Worm (Caenorhabditis elegans) whole organism, L3 larva: ENCODE data around the gene txt-3.

Source experiments
- R02D3.7 ChIP-seq: fragments of 150-350 bp; optimal IDR thresholded peaks from 2 replicates; lab custom pipeline; 2014; ENCODE audit warnings: missing biosample characterization, missing genetic modification characterization
- ZK546.5 ChIP-seq: sonication (generic microtip); optimal IDR thresholded peaks from 2 replicates; lab custom pipeline; 2017; ENCODE audit warnings: missing biosample characterization, missing genetic modification characterization
- aly-2 ChIP-seq: fragments of 150-350 bp; optimal IDR thresholded peaks from 2 replicates; lab custom pipeline; 2014; ENCODE audit warnings: missing biosample characterization, missing genetic modification characterization
- ama-1 ChIP-seq: fragments of 150-350 bp; optimal IDR thresholded peaks from 2 replicates; lab custom pipeline; 2018
- ceh-16 ChIP-seq: sonication (generic microtip); optimal IDR thresholded peaks from 2 replicates; lab custom pipeline; 2017; ENCODE audit warnings: missing biosample characterization, missing genetic modification characterization
- ceh-28 ChIP-seq: fragments of 150-350 bp; optimal IDR thresholded peaks from 2 replicates; lab custom pipeline; 2014; ENCODE audit warnings: missing biosample characterization, missing genetic modification reagents, missing genetic modification characterization
- ceh-82 ChIP-seq: fragments of 150-350 bp; optimal IDR thresholded peaks from 2 replicates; lab custom pipeline; 2014; ENCODE audit warnings: missing biosample characterization, missing genetic modification characterization
- ceh-9 ChIP-seq: sonication (generic microtip); optimal IDR thresholded peaks from 2 replicates; lab custom pipeline; 2018; ENCODE audit warnings: missing biosample characterization, missing genetic modification characterization
- daf-12 ChIP-seq: fragments of 150-350 bp; optimal IDR thresholded peaks from 2 replicates; lab custom pipeline; 2014; ENCODE audit warnings: missing biosample characterization, missing genetic modification reagents, missing genetic modification characterization
- egl-27 ChIP-seq: sonication (generic microtip); optimal IDR thresholded peaks from 4 replicates; lab custom pipeline; 2017; ENCODE audit warnings: missing biosample characterization, missing genetic modification reagents, missing genetic modification characterization
- egl-5 ChIP-seq: fragments of 150-350 bp; optimal IDR thresholded peaks from 2 replicates; lab custom pipeline; 2017; ENCODE audit warnings: missing biosample characterization, missing genetic modification reagents, missing genetic modification characterization, inconsistent platforms
- elt-1 ChIP-seq: fragments of 150-350 bp; optimal IDR thresholded peaks from 2 replicates; lab custom pipeline; 2014; ENCODE audit warnings: missing biosample characterization, missing genetic modification characterization
- elt-2 ChIP-seq: sonication (generic microtip); optimal IDR thresholded peaks from 2 replicates; lab custom pipeline; 2016; ENCODE audit warnings: missing genetic modification reagents, mild to moderate bottlenecking, missing genetic modification characterization, missing compliant biosample characterization
- elt-3 ChIP-seq, 3 experiments: fragments of 150-350 bp in 1 of 3; sonication (generic microtip) in 2 of 3; optimal IDR thresholded peaks; 2 replicates in 2 of 3; 4 replicates in 1 of 3; lab custom pipeline; 2014 to 2017; ENCODE audit warnings: missing biosample characterization in 3 of 3, missing genetic modification characterization in 3 of 3
- fkh-10 ChIP-seq: sonication (generic microtip); optimal IDR thresholded peaks from 2 replicates; lab custom pipeline; 2017; ENCODE audit warnings: missing biosample characterization, missing genetic modification reagents, missing genetic modification characterization
- fkh-2 ChIP-seq: fragments of 150-350 bp; optimal IDR thresholded peaks from 2 replicates; lab custom pipeline; 2014; ENCODE audit warnings: missing biosample characterization, missing genetic modification reagents, missing genetic modification characterization
- hmg-11 ChIP-seq: sonication (generic microtip); optimal IDR thresholded peaks from 2 replicates; lab custom pipeline; 2016; ENCODE audit warnings: missing genetic modification characterization, missing compliant biosample characterization
- jun-1 ChIP-seq: fragments of 150-350 bp; optimal IDR thresholded peaks from 2 replicates; lab custom pipeline; 2014; ENCODE audit warnings: missing biosample characterization, missing genetic modification reagents, missing genetic modification characterization
- lin-15B ChIP-seq: fragments of 150-350 bp; optimal IDR thresholded peaks from 2 replicates; lab custom pipeline; 2014; ENCODE audit warnings: missing biosample characterization, missing genetic modification characterization
- lin-39 ChIP-seq: fragments of 150-350 bp; optimal IDR thresholded peaks from 2 replicates; lab custom pipeline; 2018; ENCODE audit warnings: missing biosample characterization, missing genetic modification reagents, missing genetic modification characterization
- lsy-12 ChIP-seq: sonication (generic microtip); optimal IDR thresholded peaks from 2 replicates; lab custom pipeline; 2016; ENCODE audit warnings: mild to moderate bottlenecking, missing genetic modification characterization, missing compliant biosample characterization
- mdl-1 ChIP-seq: fragments of 150-350 bp; optimal IDR thresholded peaks from 2 replicates; lab custom pipeline; 2014; ENCODE audit warnings: missing biosample characterization, missing genetic modification characterization
- mml-1 ChIP-seq: fragments of 150-350 bp; sonication (generic microtip); optimal IDR thresholded peaks from 3 replicates; lab custom pipeline; 2014; ENCODE audit warnings: missing biosample characterization, missing genetic modification characterization
- nfya-1 ChIP-seq: sonication (generic microtip); optimal IDR thresholded peaks from 2 replicates; lab custom pipeline; 2017; ENCODE audit warnings: missing genetic modification characterization, mild to moderate bottlenecking, missing compliant biosample characterization, antibody characterized with exemption, moderate library complexity; ENCODE audit not compliant: insufficient read depth
- nhr-11 ChIP-seq: fragments of 150-350 bp; optimal IDR thresholded peaks from 2 replicates; lab custom pipeline; 2014; ENCODE audit warnings: missing biosample characterization, missing genetic modification characterization
- nhr-12 ChIP-seq: fragments of 150-350 bp; optimal IDR thresholded peaks from 2 replicates; lab custom pipeline; 2014; ENCODE audit warnings: missing biosample characterization, missing genetic modification characterization
- nhr-23 ChIP-seq: fragments of 150-350 bp; optimal IDR thresholded peaks from 2 replicates; lab custom pipeline; 2014; ENCODE audit warnings: missing biosample characterization, missing genetic modification reagents, missing genetic modification characterization
- nhr-237 ChIP-seq: fragments of 150-350 bp; optimal IDR thresholded peaks from 2 replicates; lab custom pipeline; 2014; ENCODE audit warnings: missing biosample characterization, missing genetic modification characterization
- nhr-25 ChIP-seq: sonication (generic microtip); optimal IDR thresholded peaks from 2 replicates; lab custom pipeline; 2017; ENCODE audit warnings: missing biosample characterization, missing genetic modification characterization
- nhr-28 ChIP-seq: fragments of 150-350 bp; optimal IDR thresholded peaks from 2 replicates; lab custom pipeline; 2014; ENCODE audit warnings: missing biosample characterization, missing genetic modification characterization
- nhr-43 ChIP-seq: sonication (generic microtip); optimal IDR thresholded peaks from 2 replicates; lab custom pipeline; 2016; ENCODE audit warnings: mild to moderate bottlenecking, missing genetic modification characterization, missing compliant biosample characterization; ENCODE audit not compliant: poor library complexity, severe bottlenecking
- nhr-76 ChIP-seq: fragments of 150-350 bp; sonication (generic microtip); optimal IDR thresholded peaks from 5 replicates; lab custom pipeline; 2014; ENCODE audit warnings: missing biosample characterization, missing genetic modification characterization
- nhr-77 ChIP-seq: fragments of 150-350 bp; optimal IDR thresholded peaks from 2 replicates; lab custom pipeline; 2014; ENCODE audit warnings: missing biosample characterization, missing genetic modification characterization
- sea-2 ChIP-seq: fragments of 150-350 bp; sonication (generic microtip); optimal IDR thresholded peaks from 4 replicates; lab custom pipeline; 2014; ENCODE audit warnings: missing biosample characterization, missing genetic modification reagents, missing genetic modification characterization
- skn-1 ChIP-seq: fragments of 150-350 bp; optimal IDR thresholded peaks from 2 replicates; lab custom pipeline; 2014; ENCODE audit warnings: missing biosample characterization, missing genetic modification characterization
- tbx-2 ChIP-seq: sonication (generic microtip); optimal IDR thresholded peaks from 2 replicates; lab custom pipeline; 2016; ENCODE audit warnings: mild to moderate bottlenecking, missing genetic modification characterization, missing compliant biosample characterization
- unc-39 ChIP-seq: sonication (generic microtip); optimal IDR thresholded peaks from 4 replicates; lab custom pipeline; 2017; ENCODE audit warnings: missing biosample characterization, missing genetic modification characterization
- unc-62 ChIP-seq: fragments of 150-350 bp; sonication (generic microtip); optimal IDR thresholded peaks from 4 replicates; lab custom pipeline; 2014; ENCODE audit warnings: missing biosample characterization, missing genetic modification reagents, missing genetic modification characterization
- zag-1 ChIP-seq: fragments of 150-350 bp; optimal IDR thresholded peaks from 2 replicates; lab custom pipeline; 2014; ENCODE audit warnings: missing biosample characterization, missing genetic modification characterization
- ztf-4 ChIP-seq: fragments of 150-350 bp; optimal IDR thresholded peaks from 2 replicates; lab custom pipeline; 2014; ENCODE audit warnings: missing biosample characterization, missing genetic modification characterization

The txt-3 gene

DNA sequence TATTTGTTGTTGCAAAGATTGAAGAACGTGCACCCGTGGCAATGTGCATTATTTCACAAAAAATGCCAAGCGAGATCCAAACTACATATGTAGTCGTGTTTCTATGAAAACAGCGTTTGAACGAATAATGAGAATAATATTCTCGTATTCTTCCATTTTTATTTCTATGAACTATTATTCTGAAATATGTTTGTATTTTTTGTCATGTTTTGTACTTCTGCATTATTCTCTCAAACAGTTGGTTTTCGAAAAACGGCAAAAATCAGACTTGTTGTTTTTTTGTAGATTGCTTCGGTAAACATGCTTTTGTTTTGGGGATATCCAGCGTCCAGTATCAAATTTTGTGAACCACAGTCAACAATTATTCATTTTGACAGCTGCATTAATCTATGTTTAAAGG is 22.5 kb downstream of the txt-3 start, which contains the start of gene clec-177:
clec-177 (plus strand) TSS at position 301 of the 400 bp plus-strand sequence.
- no peak for TF ChIP-seq ceh-9 (tag; lab: Kevin White, UChicago)
- TF ChIP-seq nhr-11 (tag; lab: Kevin White, UChicago) = no peak
- no peak for TF ChIP-seq fkh-2
- no peak for TF ChIP-seq elt-3 (tag; optimal IDR thresholded peaks at IDR 0.05; lab: Kevin White, UChicago)
- TF ChIP-seq tbx-2 (tag; lab: Kevin White, UChicago) = no peak
- no peak for TF ChIP-seq ama-1 (lab: Kevin White, UChicago)
- TF ChIP-seq daf-12 (tag; lab: Kevin White, UChicago) = no peak
- no peak for TF ChIP-seq nhr-77 (tag; lab: Kevin White, UChicago)
- TF ChIP-seq unc-39 (tag; lab: Kevin White, UChicago) = no peak
- no peak for TF ChIP-seq R02D3.7
- no peak for TF ChIP-seq nhr-12 (tag; lab: Kevin White, UChicago)
- TF ChIP-seq nhr-76 (tag; lab: Kevin White, UChicago) = no peak
- TF ChIP-seq nfya-1 (tag; lab: Kevin White, UChicago) = no peak
- TF ChIP-seq aly-2 = no peak
- no peak for TF ChIP-seq mml-1
- no peak for TF ChIP-seq egl-5 (tag; lab: Kevin White, UChicago)
- no peak for TF ChIP-seq unc-62 (GFP tag; lab: Kevin White, UChicago)

- TF ChIP-seq ceh-9 (tag; lab: Kevin White, UChicago) (no peak), daf-12 (tag; lab: Kevin White, UChicago) (no peak), ceh-82 (tag; lab: Kevin White, UChicago) (no peak), ztf-4 (tag; lab: Kevin White, UChicago) (no peak), nhr-12 (tag; lab: Kevin White, UChicago) (no peak), hmg-11 (no peak), mdl-1 (no peak)
- TF ChIP-seq, all 47 proteins: peak for 0
Measured at ce11 chrIV:4988531-4988930, 24.8 kb downstream of the txt-3 start, which contains the start of gene E03H12.7. Gene E03H12.7 (minus strand): TSS chrIV:4988631.

DNA sequence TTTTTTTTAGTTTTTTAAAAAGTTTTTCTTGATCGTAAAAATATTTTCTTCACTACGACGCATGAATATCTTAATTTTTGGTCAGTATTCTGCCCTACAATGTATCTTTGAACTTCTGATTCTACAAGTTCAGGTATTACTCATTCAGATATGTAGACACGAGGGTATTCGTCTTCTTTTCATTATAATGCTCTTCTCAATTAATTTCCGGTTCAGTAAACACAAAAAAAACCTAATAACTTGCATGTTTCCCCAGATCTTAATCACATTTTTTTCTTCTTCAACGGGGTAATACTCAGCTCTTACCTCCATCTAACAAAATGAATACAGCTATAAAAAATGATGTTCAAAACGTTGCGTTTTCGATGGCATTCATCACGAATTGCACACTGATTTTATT is 28.3 kb downstream of the txt-3 start, which contains the start of gene str-162:
str-162 (plus strand) TSS at position 301 of the 400 bp plus-strand sequence.
- no peak for TF ChIP-seq daf-12 (tag; lab: Kevin White, UChicago)
- no peak for TF ChIP-seq tbx-2 (tag; lab: Kevin White, UChicago)
- no peak for TF ChIP-seq lin-15B (tag; lab: Kevin White, UChicago)
- TF ChIP-seq unc-39 (tag; lab: Kevin White, UChicago) = no peak
- no peak for TF ChIP-seq jun-1
- no peak for TF ChIP-seq lin-39 (tag; lab: Kevin White, UChicago)
- no peak for TF ChIP-seq nhr-43 (tag; lab: Kevin White, UChicago)
- TF ChIP-seq elt-1 (tag; lab: Kevin White, UChicago) = no peak
- no peak for TF ChIP-seq egl-27 (tag; lab: Kevin White, UChicago)
- TF ChIP-seq mdl-1 = no peak
- no peak for TF ChIP-seq nhr-11 (tag; lab: Kevin White, UChicago)
- no peak for TF ChIP-seq sea-2 (GFP tag; lab: Kevin White, UChicago)
- TF ChIP-seq hmg-11 = no peak
- TF ChIP-seq skn-1 = no peak
- no peak for TF ChIP-seq aly-2
- no peak for TF ChIP-seq nhr-25
- TF ChIP-seq nhr-237 (tag; lab: Kevin White, UChicago) = no peak
- TF ChIP-seq elt-3 (tag; optimal IDR thresholded peaks at IDR 0.05; lab: Kevin White, UChicago) = no peak
- TF ChIP-seq, all 47 proteins: peak for 0

DNA sequence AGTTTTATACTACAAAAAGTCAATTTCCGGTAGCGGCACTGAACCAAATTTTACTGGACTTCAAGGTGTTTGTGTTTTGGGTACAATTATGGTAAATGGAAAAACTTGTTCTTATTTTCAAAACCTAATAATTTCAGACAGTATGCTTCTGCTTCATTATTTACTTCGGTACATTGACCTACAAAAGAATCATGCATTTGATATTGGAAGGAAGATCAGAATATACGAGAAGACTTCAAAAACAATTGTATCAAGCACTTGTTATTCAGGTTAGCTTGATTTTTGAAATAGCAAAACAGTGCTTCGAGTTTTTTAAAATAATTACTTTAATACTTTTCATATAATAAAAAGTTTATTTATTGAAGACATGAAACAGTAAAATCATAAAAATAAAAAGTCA is 29.4 kb downstream of the txt-3 start:
- TF ChIP-seq ZK546.5 (tag; lab: Kevin White, UChicago) (no peak), nhr-237 (tag; lab: Kevin White, UChicago) (no peak), aly-2 (no peak), lin-39 (tag; lab: Kevin White, UChicago) (no peak), zag-1 (no peak), ceh-82 (tag; lab: Kevin White, UChicago) (no peak), nhr-23 (tag; lab: Kevin White, UChicago) (no peak), egl-5 (tag; lab: Kevin White, UChicago) (no peak), egl-27 (tag; lab: Kevin White, UChicago) (no peak), elt-2 (tag; lab: Kevin White, UChicago) (no peak), nhr-28 (tag; lab: Kevin White, UChicago) (no peak), ama-1 (lab: Kevin White, UChicago) (no peak), ceh-28 (tag; lab: Kevin White, UChicago) (no peak), nhr-25 (no peak), fkh-10 (GFP tag; lab: Kevin White, UChicago) (no peak), nhr-11 (tag; lab: Kevin White, UChicago) (no peak), ceh-16 (tag; lab: Kevin White, UChicago) (no peak), lsy-12 (no peak), elt-1 (tag; lab: Kevin White, UChicago) (no peak)
